Worm (Caenorhabditis elegans) whole organism, L2 larva: ENCODE measurements around the gene Y12A6A.1.

Source experiments
- C34F6.9 ChIP-seq: fragments of 150-350 bp; optimal IDR thresholded peaks from 2 replicates; lab custom pipeline; 2014; ENCODE audit warnings: missing biosample characterization, missing genetic modification characterization
- F13H6.1 ChIP-seq: sonication (generic microtip); optimal IDR thresholded peaks from 2 replicates; lab custom pipeline; 2016; ENCODE audit warnings: missing genetic modification characterization, missing compliant biosample characterization
- R02D3.7 ChIP-seq: fragments of 150-350 bp; optimal IDR thresholded peaks from 2 replicates; lab custom pipeline; 2014; ENCODE audit warnings: missing biosample characterization, missing genetic modification characterization
- Y55F3AM.14 ChIP-seq: fragments of 200-800 bp; sonication (Bioruptor generic); optimal IDR thresholded peaks from 2 replicates; lab custom pipeline; 2018; ENCODE audit warnings: mild to moderate bottlenecking, missing genetic modification characterization, missing compliant biosample characterization
- ZK546.5 ChIP-seq: sonication (generic microtip); optimal IDR thresholded peaks from 2 replicates; lab custom pipeline; 2017; ENCODE audit warnings: missing biosample characterization, missing genetic modification characterization
- alr-1 ChIP-seq: fragments of 150-350 bp; optimal IDR thresholded peaks from 2 replicates; lab custom pipeline; 2014; ENCODE audit warnings: missing biosample characterization, missing genetic modification characterization
- aly-2 ChIP-seq: fragments of 150-350 bp; optimal IDR thresholded peaks from 2 replicates; lab custom pipeline; 2014; ENCODE audit warnings: missing biosample characterization, missing genetic modification characterization
- ama-1 ChIP-seq: fragments of 150-350 bp; optimal IDR thresholded peaks from 2 replicates; lab custom pipeline; 2018; ENCODE audit warnings: inconsistent platforms
- ceh-16 ChIP-seq: fragments of 150-350 bp; optimal IDR thresholded peaks from 2 replicates; lab custom pipeline; 2014; ENCODE audit warnings: missing biosample characterization, missing genetic modification characterization
- ceh-82 ChIP-seq: fragments of 150-350 bp; optimal IDR thresholded peaks from 2 replicates; lab custom pipeline; 2014; ENCODE audit warnings: missing biosample characterization, missing genetic modification characterization
- crh-2 ChIP-seq: sonication (generic microtip); optimal IDR thresholded peaks from 2 replicates; lab custom pipeline; 2017; ENCODE audit warnings: missing biosample characterization, missing genetic modification characterization
- egl-27 ChIP-seq: sonication (generic microtip); optimal IDR thresholded peaks from 3 replicates; lab custom pipeline; 2017; ENCODE audit warnings: missing biosample characterization, missing genetic modification reagents, missing genetic modification characterization
- elt-1 ChIP-seq: fragments of 150-350 bp; optimal IDR thresholded peaks from 2 replicates; lab custom pipeline; 2014; ENCODE audit warnings: missing biosample characterization, missing genetic modification characterization
- gmeb-1 ChIP-seq: fragments of 150-350 bp; optimal IDR thresholded peaks from 2 replicates; lab custom pipeline; 2014; ENCODE audit warnings: missing biosample characterization, missing genetic modification characterization
- lin-11 ChIP-seq: fragments of 150-350 bp; sonication (generic microtip); optimal IDR thresholded peaks from 2 replicates; lab custom pipeline; 2014; ENCODE audit warnings: missing biosample characterization, missing genetic modification characterization, inconsistent platforms, mixed read lengths
- lin-13 ChIP-seq: fragments of 150-350 bp; optimal IDR thresholded peaks from 2 replicates; lab custom pipeline; 2014; ENCODE audit warnings: missing biosample characterization, missing genetic modification reagents, missing genetic modification characterization
- lin-39 ChIP-seq: fragments of 150-350 bp; optimal IDR thresholded peaks from 2 replicates; lab custom pipeline; 2014; ENCODE audit warnings: missing biosample characterization, missing genetic modification reagents, missing genetic modification characterization
- mab-5 ChIP-seq: fragments of 150-350 bp; optimal IDR thresholded peaks from 2 replicates; lab custom pipeline; 2014; ENCODE audit warnings: missing biosample characterization, missing genetic modification characterization
- mdl-1 ChIP-seq, 2 experiments: fragments of 150-350 bp in 1 of 2; sonication (generic microtip) in 1 of 2; optimal IDR thresholded peaks; 2 replicates each; lab custom pipeline; 2017; ENCODE audit warnings: missing biosample characterization in 2 of 2, missing genetic modification characterization in 2 of 2
- nhr-11 ChIP-seq: fragments of 150-350 bp; optimal IDR thresholded peaks from 2 replicates; lab custom pipeline; 2014; ENCODE audit warnings: missing biosample characterization, missing genetic modification characterization
- nhr-12 ChIP-seq: fragments of 150-350 bp; optimal IDR thresholded peaks from 2 replicates; lab custom pipeline; 2014; ENCODE audit warnings: missing biosample characterization, missing genetic modification characterization
- nhr-129 ChIP-seq: fragments of 150-350 bp; optimal IDR thresholded peaks from 2 replicates; lab custom pipeline; 2014; ENCODE audit warnings: missing biosample characterization, missing genetic modification characterization
- nhr-21 ChIP-seq: fragments of 150-350 bp; optimal IDR thresholded peaks from 2 replicates; lab custom pipeline; 2014; ENCODE audit warnings: missing biosample characterization, missing genetic modification characterization
- nhr-23 ChIP-seq: fragments of 150-350 bp; optimal IDR thresholded peaks from 2 replicates; lab custom pipeline; 2014; ENCODE audit warnings: missing biosample characterization, missing genetic modification reagents, missing genetic modification characterization
- nhr-237 ChIP-seq: fragments of 150-350 bp; optimal IDR thresholded peaks from 2 replicates; lab custom pipeline; 2014; ENCODE audit warnings: missing biosample characterization, missing genetic modification characterization
- nhr-6 ChIP-seq: fragments of 150-350 bp; optimal IDR thresholded peaks from 2 replicates; lab custom pipeline; 2014; ENCODE audit warnings: missing biosample characterization, missing genetic modification characterization
- nhr-77 ChIP-seq: fragments of 150-350 bp; optimal IDR thresholded peaks from 2 replicates; lab custom pipeline; 2014; ENCODE audit warnings: missing biosample characterization, missing genetic modification characterization
- peb-1 ChIP-seq: fragments of 150-350 bp; optimal IDR thresholded peaks from 2 replicates; lab custom pipeline; 2014; ENCODE audit warnings: missing biosample characterization, missing genetic modification characterization
- sem-4 ChIP-seq: fragments of 150-350 bp; optimal IDR thresholded peaks from 2 replicates; lab custom pipeline; 2014; ENCODE audit warnings: missing biosample characterization, missing genetic modification reagents, missing genetic modification characterization
- sma-3 ChIP-seq: sonication (generic microtip); optimal IDR thresholded peaks from 2 replicates; lab custom pipeline; 2016; ENCODE audit warnings: missing genetic modification reagents, missing genetic modification characterization, missing compliant biosample characterization
- sma-9 ChIP-seq, 2 experiments: fragments of 150-350 bp in 1 of 2; sonication (generic microtip) in 1 of 2; optimal IDR thresholded peaks; 2 replicates each; lab custom pipeline; 2014 to 2016; ENCODE audit warnings: missing genetic modification characterization in 2 of 2, mild to moderate bottlenecking in 1 of 2, missing biosample characterization in 1 of 2, missing compliant biosample characterization in 1 of 2, missing genetic modification reagents in 1 of 2, moderate library complexity in 1 of 2
- snpc-4 ChIP-seq: fragments of 150-350 bp; optimal IDR thresholded peaks from 2 replicates; lab custom pipeline; 2014; ENCODE audit warnings: missing biosample characterization, missing genetic modification characterization
- unc-39 ChIP-seq: fragments of 150-350 bp; optimal IDR thresholded peaks from 2 replicates; lab custom pipeline; 2014; ENCODE audit warnings: missing biosample characterization, missing genetic modification characterization
- zag-1 ChIP-seq: fragments of 150-350 bp; optimal IDR thresholded peaks from 2 replicates; lab custom pipeline; 2014; ENCODE audit warnings: missing biosample characterization, missing genetic modification characterization
- ztf-11 ChIP-seq: sonication (generic microtip); optimal IDR thresholded peaks from 2 replicates; lab custom pipeline; 2017; ENCODE audit warnings: missing biosample characterization, missing genetic modification characterization

Y12A6A.1 gene

ce11 chrX:13638351-13638958, 16.9 kb upstream of the Y12A6A.1 start:
- TF ChIP-seq peb-1 (tag; lab: Kevin White, UChicago) (no peak), sem-4 (peak; percentile 11), sma-9 (GFP tag; optimal IDR thresholded peaks at IDR 0.05; lab: Kevin White, UChicago) (peak; percentile 31), sma-9 (tag; optimal IDR thresholded peaks at IDR 0.05; lab: Kevin White, UChicago) (no peak), nhr-129 (tag; lab: Kevin White, UChicago) (peak; percentile 53), F13H6.1 (tag; lab: Kevin White, UChicago) (peak; percentile 69), egl-27 (tag; lab: Kevin White, UChicago) (no peak), lin-39 (tag; lab: Kevin White, UChicago) (peak; percentile 9), C34F6.9 (tag; lab: Kevin White, UChicago) (peak; percentile 17)

- TF ChIP-seq sma-9 (GFP tag; optimal IDR thresholded peaks at IDR 0.05; lab: Kevin White, UChicago) (peak; percentile 21), sma-9 (tag; optimal IDR thresholded peaks at IDR 0.05; lab: Kevin White, UChicago) (no peak), F13H6.1 (tag; lab: Kevin White, UChicago) (peak; percentile 24), nhr-12 (tag; lab: Kevin White, UChicago) (no peak), unc-39 (tag; lab: Kevin White, UChicago) (no peak), ceh-16 (tag; lab: Kevin White, UChicago) (no peak), egl-27 (tag; lab: Kevin White, UChicago) (no peak), nhr-237 (no peak), crh-2 (tag; lab: Kevin White, UChicago) (no peak), gmeb-1 (tag; lab: Kevin White, UChicago) (no peak)
Observed at ce11 chrX:13637526-13637925, 16.0 kb upstream of the Y12A6A.1 start.

ce11 chrX:13633876-13634479, 12.4 kb upstream of the Y12A6A.1 start:
- TF ChIP-seq F13H6.1 (tag; lab: Kevin White, UChicago): peak; percentile 7
- TF ChIP-seq C34F6.9 (tag; lab: Kevin White, UChicago): peak; percentile 22
- no peak for TF ChIP-seq ceh-82
- TF ChIP-seq sma-9 (GFP tag; optimal IDR thresholded peaks at IDR 0.05; lab: Kevin White, UChicago): peak; percentile 40
- TF ChIP-seq sma-9 (tag; optimal IDR thresholded peaks at IDR 0.05; lab: Kevin White, UChicago): no peak
- no peak for TF ChIP-seq nhr-237

- TF ChIP-seq ZK546.5 (no peak), snpc-4 (tag; lab: Kevin White, UChicago) (peak; percentile 58), mab-5 (tag; lab: Kevin White, UChicago) (no peak), nhr-21 (no peak)
Observed at ce11 chrX:13633032-13633431, 11.5 kb upstream of the Y12A6A.1 start.

ce11 chrX:13632245-13632644, 10.7 kb upstream of the Y12A6A.1 start:
- TF ChIP-seq nhr-23 (tag; lab: Kevin White, UChicago): no peak
- TF ChIP-seq lin-11 (tag; lab: Kevin White, UChicago): no peak
- no peak for TF ChIP-seq Y55F3AM.14 (GFP tag; lab: Kevin White, UChicago)
- TF ChIP-seq nhr-11: no peak
- TF ChIP-seq unc-39 (tag; lab: Kevin White, UChicago): no peak
- TF ChIP-seq nhr-6 (tag; lab: Kevin White, UChicago): no peak

DNA sequence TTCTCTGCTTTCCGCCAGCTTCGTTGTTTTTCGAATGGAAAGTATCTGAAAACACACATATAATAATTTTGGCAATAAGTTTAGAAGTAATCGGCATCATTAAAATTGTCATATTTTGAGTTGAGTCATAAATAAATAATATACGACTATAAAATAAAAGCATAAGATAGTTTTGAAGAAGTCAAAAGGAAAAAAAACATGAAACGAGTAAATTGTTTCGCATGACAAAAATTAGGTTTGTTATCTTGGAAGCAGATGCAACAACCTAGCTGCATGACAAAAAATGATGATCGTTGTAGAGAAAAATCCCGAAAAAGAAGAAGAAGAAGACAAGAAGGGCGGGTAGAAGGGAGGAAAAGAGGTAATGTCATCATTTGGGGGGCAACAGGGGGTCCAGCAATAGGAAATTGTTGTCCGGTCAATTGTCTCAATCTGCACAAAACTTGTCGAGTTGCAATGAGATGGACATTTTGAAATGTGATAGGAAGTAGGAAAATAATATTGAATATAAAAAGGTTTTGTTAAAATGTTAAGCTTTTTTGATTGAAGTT, 9.7 kb upstream of the Y12A6A.1 start, which contains the start of gene nlg-1:
nlg-1 (minus strand) TSS at position 51 of the 551 bp plus-strand sequence.
- TF ChIP-seq sma-9 (GFP tag; optimal IDR thresholded peaks at IDR 0.05; lab: Kevin White, UChicago): peak; percentile 6
- no peak for TF ChIP-seq sma-9 (tag; optimal IDR thresholded peaks at IDR 0.05; lab: Kevin White, UChicago)
- no peak for TF ChIP-seq mdl-1 (tag; optimal IDR thresholded peaks at IDR 0.05; lab: Kevin White, UChicago)

- TF ChIP-seq elt-1 (no peak), sma-3 (no peak), zag-1 (tag; lab: Kevin White, UChicago) (no peak), nhr-23 (tag; lab: Kevin White, UChicago) (no peak), nhr-12 (tag; lab: Kevin White, UChicago) (no peak), ceh-16 (tag; lab: Kevin White, UChicago) (no peak), nhr-129 (tag; lab: Kevin White, UChicago) (no peak), lin-39 (tag; lab: Kevin White, UChicago) (no peak), snpc-4 (tag; lab: Kevin White, UChicago) (no peak), R02D3.7 (no peak), ceh-82 (no peak), F13H6.1 (tag; lab: Kevin White, UChicago) (no peak), ztf-11 (tag; lab: Kevin White, UChicago) (no peak), nhr-21 (no peak), C34F6.9 (tag; lab: Kevin White, UChicago) (no peak), alr-1 (no peak), nhr-77 (tag; lab: Kevin White, UChicago) (no peak), ama-1 (lab: Kevin White, UChicago) (no peak), aly-2 (tag; lab: Kevin White, UChicago) (no peak), lin-13 (no peak)
Observed at ce11 chrX:13618574-13618973, 3.0 kb downstream of the Y12A6A.1 start, which contains the start of gene nlp-53. nlp-53 (plus strand) TSS chrX:13618874.
